Fruit fly (Drosophila melanogaster): ENCODE results near the gene CG7044.

dm6 chr3R:21065696-21066080 is 35.8 kb downstream of the CG7044 start:
- TF ChIP-seq CG1647 (GFP tag; optimal IDR thresholded peaks at IDR 0.05) (no peak), CG18764 (GFP tag; optimal IDR thresholded peaks at IDR 0.05) (no peak), CG7357 (GFP tag; IDR thresholded peaks at IDR 0.05) (no peak), pnt (GFP tag; optimal IDR thresholded peaks at IDR 0.05) (no peak), Ets97D (GFP tag; optimal IDR thresholded peaks at IDR 0.05) (no peak), gem (tag; optimal IDR thresholded peaks at IDR 0.05) (no peak), Lhr (GFP tag; optimal IDR thresholded peaks at IDR 0.05) (no peak)
